Fruit fly (Drosophila melanogaster): ENCODE measurements around the gene CG42578.
"Not testable (repeated sequence)": the region's sequence is repeated elsewhere in the genome, so short reads cannot be mapped to it uniquely, and the experiment has no call there.

The CG42578 gene

dm6 chrX:20446071-20446470 lies at the start of gene CG42578:
CG42578 (plus strand) TSS chrX:20446371.
- TF ChIP-seq CTCF, CG8478 (optimal IDR thresholded peaks at IDR 0.05): not testable (repeated sequence)

- TF ChIP-seq CTCF (optimal IDR thresholded peaks at IDR 0.05) (no peak), CG8478 (optimal IDR thresholded peaks at IDR 0.05) (no peak)
These were observed 34.5 kb upstream of the CG42578 start for dm6 chrX:20411635-20412034.

- no peak for TF ChIP-seq CG8478 (optimal IDR thresholded peaks at IDR 0.05)
- no peak for TF ChIP-seq CTCF (optimal IDR thresholded peaks at IDR 0.05)
These were observed 32.7 kb upstream of the CG42578 start, which contains the start of gene CG15459 for dm6 chrX:20413481-20413880. CG15459 (minus strand) TSS chrX:20413581.

dm6 chrX:20414099-20414498 lies 32.1 kb upstream of the CG42578 start, which contains the start of gene CG15458:
CG15458 (minus strand) TSS chrX:20414199.
- TF ChIP-seq CG8478 (optimal IDR thresholded peaks at IDR 0.05) = no peak
- no peak for TF ChIP-seq CTCF (optimal IDR thresholded peaks at IDR 0.05)

dm6 chrX:20415444-20415843 lies 30.7 kb upstream of the CG42578 start, which contains the start of gene Obp19a:
Obp19a (plus strand) TSS chrX:20415744.
- TF ChIP-seq CTCF (optimal IDR thresholded peaks at IDR 0.05) (no peak), CG8478 (optimal IDR thresholded peaks at IDR 0.05) (no peak)

dm6 chrX:20416433-20416832 lies 29.7 kb upstream of the CG42578 start, which contains the start of gene Obp19b:
Obp19b (plus strand) TSS chrX:20416733.
- no peak for TF ChIP-seq CTCF (optimal IDR thresholded peaks at IDR 0.05)
- TF ChIP-seq CG8478 (optimal IDR thresholded peaks at IDR 0.05) = no peak

- TF ChIP-seq CG8478 (optimal IDR thresholded peaks at IDR 0.05) = no peak
These were observed 27.3 kb upstream of the CG42578 start, which contains the start of gene Obp19c for dm6 chrX:20418864-20419263. Obp19c (minus strand) TSS chrX:20418964.

dm6 chrX:20419313-20419712 lies 26.9 kb upstream of the CG42578 start, which contains the start of gene Obp19d:
Obp19d (plus strand) TSS chrX:20419613.
- TF ChIP-seq CTCF (optimal IDR thresholded peaks at IDR 0.05) (no peak), CG8478 (optimal IDR thresholded peaks at IDR 0.05) (no peak)

- TF ChIP-seq CG8478 (optimal IDR thresholded peaks at IDR 0.05) (no peak), CTCF (optimal IDR thresholded peaks at IDR 0.05) (no peak)
These were observed 23.0 kb upstream of the CG42578 start for dm6 chrX:20423158-20423557.

- TF ChIP-seq CTCF (optimal IDR thresholded peaks at IDR 0.05) (no peak), CG8478 (optimal IDR thresholded peaks at IDR 0.05) (no peak)
These were observed 22.4 kb upstream of the CG42578 start, which contains the start of the genes Pp4-19C and cactin for dm6 chrX:20423747-20424165. Pp4-19C (minus strand) TSS chrX:20424002. cactin (plus strand) TSS chrX:20424069.

- TF ChIP-seq CG8478 (optimal IDR thresholded peaks at IDR 0.05) (no peak), CTCF (optimal IDR thresholded peaks at IDR 0.05) (no peak)
These were observed 19.4 kb upstream of the CG42578 start, which contains the start of gene CG15456 for dm6 chrX:20426818-20427217. CG15456 (minus strand) TSS chrX:20427042.

- TF ChIP-seq CG8478 (optimal IDR thresholded peaks at IDR 0.05) (no peak), CTCF (optimal IDR thresholded peaks at IDR 0.05) (no peak)
These were observed 16.5 kb upstream of the CG42578 start, which contains the start of the genes CG11710 and mal for dm6 chrX:20429482-20430204. CG11710 (minus strand) TSS chrX:20429673. mal (plus strand) TSS chrX:20429675.

- TF ChIP-seq CTCF (optimal IDR thresholded peaks at IDR 0.05) (no peak), CG8478 (optimal IDR thresholded peaks at IDR 0.05) (no peak)
These were observed 12.5 kb upstream of the CG42578 start, which contains the start of gene CG1695 for dm6 chrX:20433345-20434332. CG1695 (plus strand) TSS chrX:20433950.

- TF ChIP-seq CTCF (optimal IDR thresholded peaks at IDR 0.05) = no peak
- no peak for TF ChIP-seq CG8478 (optimal IDR thresholded peaks at IDR 0.05)
These were observed 11.6 kb upstream of the CG42578 start for dm6 chrX:20434534-20434933.

- TF ChIP-seq CTCF (optimal IDR thresholded peaks at IDR 0.05) = no peak
- no peak for TF ChIP-seq CG8478 (optimal IDR thresholded peaks at IDR 0.05)
These were observed 9.3 kb upstream of the CG42578 start for dm6 chrX:20436866-20437265.

Measured in S2 (cell line).